Worm (Caenorhabditis elegans) whole organism, L1 larva: ENCODE measurements around the gene F41C6.4.

Source experiments
- alr-1 ChIP-seq: fragments of 200-800 bp; sonication (Bioruptor generic); optimal IDR thresholded peaks from 2 replicates; lab custom pipeline; 2018; ENCODE audit warnings: borderline replicate concordance, mild to moderate bottlenecking, missing genetic modification characterization, missing compliant biosample characterization
- ama-1 ChIP-seq: fragments of 150-350 bp; optimal IDR thresholded peaks from 2 replicates; lab custom pipeline; 2014
- elt-3 ChIP-seq, 6 experiments: fragments of 150-350 bp in 1 of 6; sonication (generic microtip); optimal IDR thresholded peaks; 2 replicates each; lab custom pipeline; 2017 to 2018; ENCODE audit warnings: missing biosample characterization in 6 of 6, missing genetic modification characterization in 6 of 6, inconsistent platforms in 1 of 6
- irx-1 ChIP-seq: sonication (generic microtip); optimal IDR thresholded peaks from 2 replicates; lab custom pipeline; 2016; ENCODE audit warnings: missing genetic modification characterization, missing compliant biosample characterization
- mab-9 ChIP-seq: fragments of 200-800 bp; sonication (Bioruptor generic); IDR thresholded peaks from 2 replicates; pipeline ENCODE4 v1.3.6; 2022; ENCODE audit warnings: missing genetic modification reagents, missing genetic modification characterization, missing compliant biosample characterization
- mef-2 ChIP-seq: fragments of 150-350 bp; optimal IDR thresholded peaks from 2 replicates; lab custom pipeline; 2014; ENCODE audit warnings: missing biosample characterization, missing genetic modification characterization
- nhr-11 ChIP-seq: fragments of 150-350 bp; optimal IDR thresholded peaks from 2 replicates; lab custom pipeline; 2014; ENCODE audit warnings: missing biosample characterization, missing genetic modification characterization
- nhr-12 ChIP-seq: sonication (generic microtip); optimal IDR thresholded peaks from 2 replicates; lab custom pipeline; 2017; ENCODE audit warnings: missing biosample characterization, missing genetic modification characterization
- nhr-76 ChIP-seq: sonication (generic microtip); optimal IDR thresholded peaks from 2 replicates; lab custom pipeline; 2017; ENCODE audit warnings: missing biosample characterization, missing genetic modification characterization
- nhr-77 ChIP-seq: fragments of 150-350 bp; optimal IDR thresholded peaks from 2 replicates; lab custom pipeline; 2014; ENCODE audit warnings: missing biosample characterization, missing genetic modification characterization
- snpc-4 ChIP-seq: fragments of 150-350 bp; optimal IDR thresholded peaks from 2 replicates; lab custom pipeline; 2014; ENCODE audit warnings: missing biosample characterization, missing genetic modification characterization
- tbx-2 ChIP-seq: sonication (generic microtip); optimal IDR thresholded peaks from 2 replicates; lab custom pipeline; 2016; ENCODE audit warnings: missing genetic modification characterization, missing compliant biosample characterization

DNA sequence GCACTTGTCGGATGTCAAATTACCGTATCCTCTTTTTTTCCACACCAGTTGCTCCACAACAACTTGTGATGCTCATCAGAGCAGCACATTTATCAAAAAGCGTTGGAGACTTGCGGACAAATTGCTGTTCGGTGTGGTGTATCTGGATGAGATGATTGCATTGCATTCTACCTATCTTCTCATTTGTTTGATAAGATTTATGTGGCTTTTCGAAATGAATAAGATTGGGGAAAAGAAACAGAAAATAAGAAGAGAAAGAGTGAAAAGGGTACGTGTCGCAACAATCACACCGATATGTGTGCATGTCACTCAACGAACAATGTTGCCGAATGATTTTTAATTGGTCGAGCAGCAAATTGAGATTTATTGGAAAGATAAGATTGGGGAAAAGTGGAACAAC is 19.5 kb upstream of the F41C6.4 start:
- no peak for TF ChIP-seq elt-3 (tag; optimal IDR thresholded peaks at IDR 0.05; lab: Kevin White, UChicago)
- TF ChIP-seq irx-1 (tag; lab: Kevin White, UChicago) = no peak
- no peak for TF ChIP-seq mab-9 (GFP tag; lab: Robert Waterston, UW)
- no peak for TF ChIP-seq ama-1 (lab: Kevin White, UChicago)
- TF ChIP-seq alr-1 = no peak
- no peak for TF ChIP-seq tbx-2
- TF ChIP-seq nhr-77 (tag; lab: Kevin White, UChicago) = no peak
- TF ChIP-seq snpc-4 = no peak
- no peak for TF ChIP-seq nhr-76 (tag; lab: Kevin White, UChicago)
- no peak for TF ChIP-seq nhr-11 (tag; lab: Kevin White, UChicago)
- TF ChIP-seq mef-2 (tag; lab: Kevin White, UChicago) = no peak
- TF ChIP-seq nhr-12 (tag; lab: Kevin White, UChicago) = no peak
